Fruit fly (Drosophila melanogaster) whole organism, prepupa: Measurements from ENCODE around the gene CG32298.
A peak's percentile ranks its signal among the peaks of the same experiment; 100 is the strongest.

Source experiments
- Blimp-1 ChIP-seq: fragments of 200-800 bp; sonication (Bioruptor generic); optimal IDR thresholded peaks from 3 replicates; lab custom pipeline; 2017; ENCODE audit warnings: missing biosample characterization, missing genetic modification characterization, mild to moderate bottlenecking, moderate library complexity, missing genetic modification reagents
- CG10669 ChIP-seq: fragments of 200-800 bp; sonication (Bioruptor generic); optimal IDR thresholded peaks from 3 replicates; lab custom pipeline; 2018; ENCODE audit warnings: missing biosample characterization, mild to moderate bottlenecking, missing genetic modification characterization, moderate library complexity
- CG11294 ChIP-seq: fragments of 200-800 bp; sonication (Bioruptor generic); IDR thresholded peaks from 2 replicates; pipeline ENCODE4 v1.3.6; 2022; ENCODE audit warnings: missing biosample characterization, missing genetic modification characterization
- CG11902 ChIP-seq: fragments of 200-800 bp; sonication (Bioruptor generic); optimal IDR thresholded peaks from 3 replicates; lab custom pipeline; 2016; ENCODE audit warnings: missing biosample characterization, missing genetic modification characterization
- CG15336 ChIP-seq: fragments of 200-800 bp; sonication (Bioruptor generic); IDR thresholded peaks from 2 replicates; pipeline ENCODE4 v1.3.6; 2022; ENCODE audit warnings: missing biosample characterization, missing genetic modification characterization
- CG1621 ChIP-seq: fragments of 200-800 bp; sonication (Bioruptor generic); optimal IDR thresholded peaks from 3 replicates; lab custom pipeline; 2018; ENCODE audit warnings: missing biosample characterization, mild to moderate bottlenecking, missing genetic modification characterization
- CG16779 ChIP-seq: fragments of 200-800 bp; sonication (Bioruptor generic); optimal IDR thresholded peaks from 3 replicates; lab custom pipeline; 2017; ENCODE audit warnings: missing biosample characterization, mild to moderate bottlenecking, missing genetic modification characterization
- CG32006 ChIP-seq: fragments of 200-800 bp; sonication (Bioruptor generic); optimal IDR thresholded peaks from 3 replicates; lab custom pipeline; 2017; ENCODE audit warnings: missing biosample characterization, mild to moderate bottlenecking, missing genetic modification characterization
- CG34406 ChIP-seq: fragments of 200-800 bp; sonication (Bioruptor generic); optimal IDR thresholded peaks from 3 replicates; lab custom pipeline; 2016; ENCODE audit warnings: missing biosample characterization, missing genetic modification characterization
- CG4318 ChIP-seq: fragments of 200-800 bp; sonication (Bioruptor generic); optimal IDR thresholded peaks from 3 replicates; lab custom pipeline; 2017; ENCODE audit warnings: missing biosample characterization, mild to moderate bottlenecking, missing genetic modification characterization
- CG6163 ChIP-seq: fragments of 200-800 bp; sonication (Bioruptor generic); IDR thresholded peaks from 3 replicates; pipeline ENCODE4 v1.3.6; 2022; ENCODE audit warnings: missing biosample characterization, missing genetic modification characterization
- CG6276 ChIP-seq: fragments of 200-800 bp; sonication (Bioruptor generic); optimal IDR thresholded peaks from 2 replicates; lab custom pipeline; 2017; ENCODE audit warnings: missing biosample characterization, mild to moderate bottlenecking, missing genetic modification characterization
- CG6808 ChIP-seq: fragments of 200-800 bp; sonication (Bioruptor generic); optimal IDR thresholded peaks from 3 replicates; lab custom pipeline; 2017; ENCODE audit warnings: missing biosample characterization, missing genetic modification characterization, mild to moderate bottlenecking, moderate library complexity, missing genetic modification reagents
- CG6854 ChIP-seq: fragments of 200-800 bp; sonication (Bioruptor generic); optimal IDR thresholded peaks from 2 replicates; lab custom pipeline; 2017; ENCODE audit warnings: missing biosample characterization, mild to moderate bottlenecking, missing genetic modification characterization
- CG7368 ChIP-seq: fragments of 200-800 bp; sonication (Bioruptor generic); optimal IDR thresholded peaks from 3 replicates; lab custom pipeline; 2016; ENCODE audit warnings: missing biosample characterization, missing genetic modification characterization
- CG8119 ChIP-seq: fragments of 200-800 bp; sonication (Bioruptor generic); IDR thresholded peaks from 3 replicates; pipeline ENCODE4 v1.3.6; 2022; ENCODE audit warnings: missing biosample characterization, missing genetic modification characterization
- CG8319 ChIP-seq: fragments of 200-800 bp; sonication (Bioruptor generic); optimal IDR thresholded peaks from 3 replicates; lab custom pipeline; 2016; ENCODE audit warnings: missing biosample characterization, missing genetic modification characterization
- CG8632 ChIP-seq: fragments of 200-800 bp; sonication (Bioruptor generic); optimal IDR thresholded peaks from 3 replicates; lab custom pipeline; 2016; ENCODE audit warnings: missing biosample characterization, missing genetic modification characterization
- CG9139 ChIP-seq: fragments of 200-800 bp; sonication (Bioruptor generic); optimal IDR thresholded peaks from 3 replicates; lab custom pipeline; 2017; ENCODE audit warnings: missing biosample characterization, mild to moderate bottlenecking, missing genetic modification characterization
- Eip75B ChIP-seq: fragments of 200-800 bp; sonication (Bioruptor generic); optimal IDR thresholded peaks from 3 replicates; lab custom pipeline; 2016; ENCODE audit warnings: missing biosample characterization, missing genetic modification characterization
- Eip93F ChIP-seq: fragments of 200-800 bp; sonication (Bioruptor generic); optimal IDR thresholded peaks from 2 replicates; lab custom pipeline; 2016; ENCODE audit warnings: missing biosample characterization, mild to moderate bottlenecking, missing genetic modification characterization
- Ets21C ChIP-seq: fragments of 200-800 bp; sonication (Bioruptor generic); optimal IDR thresholded peaks from 3 replicates; lab custom pipeline; 2016; ENCODE audit warnings: missing biosample characterization, missing genetic modification characterization
- Ets96B ChIP-seq: fragments of 200-800 bp; optimal IDR thresholded peaks from 2 replicates; lab custom pipeline; 2019; ENCODE audit warnings: missing biosample characterization, mild to moderate bottlenecking, missing genetic modification characterization, moderate library complexity
- Gug ChIP-seq: fragments of 200-800 bp; sonication (Bioruptor generic); IDR thresholded peaks from 2 replicates; pipeline ENCODE4 v1.3.6; 2022; ENCODE audit warnings: missing biosample characterization, missing genetic modification characterization
- Hr38 ChIP-seq: sonication (Bioruptor generic); optimal IDR thresholded peaks from 2 replicates; lab custom pipeline; 2016; ENCODE audit warnings: missing biosample characterization, missing genetic modification characterization
- Hr39 ChIP-seq: fragments of 200-800 bp; sonication (Bioruptor generic); optimal IDR thresholded peaks from 2 replicates; lab custom pipeline; 2016; ENCODE audit warnings: missing biosample characterization, missing genetic modification characterization
- Hr4 ChIP-seq: fragments of 200-800 bp; sonication (Bioruptor generic); optimal IDR thresholded peaks from 3 replicates; lab custom pipeline; 2016; ENCODE audit warnings: missing biosample characterization, missing genetic modification characterization
- Lpt ChIP-seq: fragments of 200-800 bp; sonication (Bioruptor generic); optimal IDR thresholded peaks from 3 replicates; lab custom pipeline; 2016; ENCODE audit warnings: missing biosample characterization, missing genetic modification characterization
- Met ChIP-seq: fragments of 200-800 bp; sonication (Bioruptor generic); optimal IDR thresholded peaks from 3 replicates; lab custom pipeline; 2016; ENCODE audit warnings: missing biosample characterization, missing genetic modification characterization
- Smox ChIP-seq: fragments of 200-800 bp; sonication (Bioruptor generic); optimal IDR thresholded peaks from 3 replicates; lab custom pipeline; 2016; ENCODE audit warnings: missing biosample characterization, missing genetic modification characterization
- Sox14 ChIP-seq: fragments of 200-800 bp; sonication (Bioruptor generic); optimal IDR thresholded peaks from 3 replicates; lab custom pipeline; 2016; ENCODE audit warnings: missing biosample characterization, missing genetic modification characterization
- Sox15 ChIP-seq: fragments of 200-800 bp; sonication (Bioruptor generic); optimal IDR thresholded peaks from 3 replicates; lab custom pipeline; 2016; ENCODE audit warnings: missing biosample characterization, missing genetic modification characterization
- achi ChIP-seq: fragments of 200-800 bp; sonication (Bioruptor generic); optimal IDR thresholded peaks from 3 replicates; lab custom pipeline; 2016; ENCODE audit warnings: missing biosample characterization, missing genetic modification characterization
- acj6 ChIP-seq: fragments of 200-800 bp; sonication (Bioruptor generic); optimal IDR thresholded peaks from 3 replicates; lab custom pipeline; 2016; ENCODE audit warnings: missing biosample characterization, missing genetic modification characterization
- cyc ChIP-seq: fragments of 200-800 bp; sonication (Bioruptor generic); optimal IDR thresholded peaks from 3 replicates; lab custom pipeline; 2016; ENCODE audit warnings: missing biosample characterization, missing genetic modification characterization
- dac ChIP-seq: fragments of 200-800 bp; sonication (Bioruptor generic); optimal IDR thresholded peaks from 2 replicates; lab custom pipeline; 2017; ENCODE audit warnings: missing biosample characterization, mild to moderate bottlenecking, missing genetic modification characterization
- dsx ChIP-seq: fragments of 200-800 bp; optimal IDR thresholded peaks from 3 replicates; lab custom pipeline; 2019; ENCODE audit warnings: missing biosample characterization, mild to moderate bottlenecking, missing genetic modification characterization, moderate library complexity; ENCODE audit not compliant: poor library complexity, severe bottlenecking
- eg ChIP-seq: fragments of 200-800 bp; sonication (Bioruptor generic); IDR thresholded peaks from 3 replicates; pipeline ENCODE4 v1.3.6; 2022; ENCODE audit warnings: missing biosample characterization, missing genetic modification characterization
- esn ChIP-seq: fragments of 200-800 bp; sonication (Bioruptor generic); optimal IDR thresholded peaks from 2 replicates; lab custom pipeline; 2016; ENCODE audit warnings: missing biosample characterization, mild to moderate bottlenecking, missing genetic modification characterization, moderate library complexity
- fd59A ChIP-seq: fragments of 200-800 bp; sonication (Bioruptor generic); optimal IDR thresholded peaks from 2 replicates; lab custom pipeline; 2017; ENCODE audit warnings: missing biosample characterization, mild to moderate bottlenecking, missing genetic modification characterization, missing genetic modification reagents
- fd85E ChIP-seq: fragments of 200-800 bp; sonication (Bioruptor generic); optimal IDR thresholded peaks from 3 replicates; lab custom pipeline; 2016; ENCODE audit warnings: missing biosample characterization, missing genetic modification characterization
- fkh ChIP-seq: fragments of 200-800 bp; sonication (Bioruptor generic); optimal IDR thresholded peaks from 3 replicates; lab custom pipeline; 2017; ENCODE audit warnings: missing biosample characterization, mild to moderate bottlenecking, missing genetic modification characterization, moderate library complexity
- lz ChIP-seq: fragments of 200-800 bp; sonication (Bioruptor generic); optimal IDR thresholded peaks from 3 replicates; lab custom pipeline; 2016; ENCODE audit warnings: missing biosample characterization, missing genetic modification characterization
- net ChIP-seq: fragments of 200-800 bp; sonication (Bioruptor generic); optimal IDR thresholded peaks from 3 replicates; lab custom pipeline; 2016; ENCODE audit warnings: missing biosample characterization, missing genetic modification characterization
- salr ChIP-seq, 2 experiments: fragments of 200-800 bp; sonication (Bioruptor generic); optimal IDR thresholded peaks; 3 replicates each; lab custom pipeline; 2016 to 2018; ENCODE audit warnings: missing biosample characterization in 2 of 2, missing genetic modification characterization in 2 of 2, mild to moderate bottlenecking in 1 of 2
- ss ChIP-seq, 2 experiments: fragments of 200-800 bp; sonication (Bioruptor generic); optimal IDR thresholded peaks; 2 replicates in 1 of 2; 3 replicates in 1 of 2; lab custom pipeline; 2017 to 2018; ENCODE audit warnings: mild to moderate bottlenecking in 2 of 2, missing biosample characterization in 2 of 2, missing genetic modification characterization in 2 of 2, moderate library complexity in 1 of 2
- topi ChIP-seq: fragments of 200-800 bp; sonication (Bioruptor generic); optimal IDR thresholded peaks from 3 replicates; lab custom pipeline; 2016; ENCODE audit warnings: missing biosample characterization, missing genetic modification characterization
- vri ChIP-seq: fragments of 200-800 bp; sonication (Bioruptor generic); optimal IDR thresholded peaks from 3 replicates; lab custom pipeline; 2016; ENCODE audit warnings: missing biosample characterization, mild to moderate bottlenecking, missing genetic modification characterization

Gene CG32298

DNA sequence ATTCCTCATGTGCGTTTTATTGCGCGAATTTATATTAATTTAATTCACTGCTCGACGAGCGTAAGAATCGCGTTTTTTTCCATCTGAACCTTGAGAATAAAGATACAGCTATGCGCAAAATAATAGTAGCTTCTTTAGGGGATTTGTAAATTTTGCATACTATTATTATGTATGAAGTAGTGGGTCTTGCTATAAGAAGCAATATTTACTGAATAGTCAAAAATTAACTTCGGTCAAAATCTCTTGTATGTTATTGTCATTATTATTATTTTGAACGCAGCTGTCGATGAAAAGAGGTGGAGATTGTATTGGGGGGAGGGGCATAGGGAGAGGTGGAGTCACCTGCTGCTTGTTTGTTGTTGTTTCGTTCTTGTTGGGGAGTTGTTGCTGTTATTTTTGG is 28.0 kb upstream of the CG32298 start (continued):
- peak; percentile 86 for TF ChIP-seq Met (GFP tag; lab: Kevin White, UChicago)
- peak; percentile 77 for TF ChIP-seq achi (GFP tag; lab: Kevin White, UChicago)
- peak; percentile 73 for TF ChIP-seq CG32006 (GFP tag; lab: Kevin White, UChicago)
- peak; percentile 90 for TF ChIP-seq CG15336 (GFP tag; lab: Robert Waterston, UW)
- TF ChIP-seq net (GFP tag; lab: Kevin White, UChicago): peak; percentile 78
- TF ChIP-seq fd85E (GFP tag; lab: Kevin White, UChicago): peak; percentile 85
- TF ChIP-seq eg (GFP tag; lab: Robert Waterston, UW): peak; percentile 89
- TF ChIP-seq Sox15 (GFP tag; lab: Kevin White, UChicago): peak; percentile 60
- TF ChIP-seq topi: peak; percentile 97
- TF ChIP-seq acj6 (GFP tag; lab: Kevin White, UChicago): peak; percentile 80
- peak; percentile 31 for TF ChIP-seq Eip93F

DNA sequence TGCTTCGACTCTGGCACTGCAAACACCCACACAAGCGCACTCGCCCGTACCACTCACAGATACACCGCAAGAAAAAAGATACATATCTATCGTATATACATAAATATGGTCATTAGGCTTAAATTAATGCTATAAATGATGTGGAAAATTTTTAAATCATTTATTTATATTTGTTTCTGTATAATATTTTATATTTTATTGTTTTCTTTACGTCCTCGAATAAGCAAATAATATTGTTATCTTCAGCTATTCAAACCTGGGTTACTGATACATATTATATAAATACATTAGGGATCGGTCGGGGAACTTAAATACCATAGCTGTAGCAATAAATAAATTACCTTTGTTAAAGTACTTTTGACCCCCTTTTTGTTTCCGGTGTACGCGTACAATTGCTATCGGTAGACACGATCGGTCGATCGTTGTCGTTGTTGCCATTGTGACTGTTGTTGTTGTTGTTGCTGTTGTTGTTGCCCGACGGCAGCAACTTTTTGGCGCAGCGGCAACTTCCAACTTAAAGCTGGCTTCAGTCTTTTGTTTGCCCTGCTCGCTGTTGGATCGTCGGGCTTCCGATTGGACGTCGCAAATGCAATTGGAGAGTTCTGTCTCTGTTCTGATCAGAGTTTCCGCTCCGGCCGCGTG is 26.7 kb upstream of the CG32298 start:
- TF ChIP-seq Hr39 (GFP tag; lab: Kevin White, UChicago) (peak; percentile 80), esn (peak; percentile 95), CG1621 (tag; lab: Kevin White, UChicago) (peak; percentile 80), Eip93F (peak; percentile 73), CG34406 (GFP tag; lab: Kevin White, UChicago) (peak; percentile 97), CG9139 (GFP tag; lab: Kevin White, UChicago) (peak; percentile 95), Eip75B (GFP tag; lab: Kevin White, UChicago) (peak; percentile 93), CG4318 (GFP tag; lab: Kevin White, UChicago) (peak; percentile 94), Sox14 (GFP tag; lab: Kevin White, UChicago) (peak; percentile 87), CG6854 (peak; percentile 92), Lpt (GFP tag; lab: Kevin White, UChicago) (peak; percentile 84), CG11902 (GFP tag; lab: Kevin White, UChicago) (peak; percentile 92), Smox (GFP tag; lab: Kevin White, UChicago) (peak; percentile 87), CG6276 (peak; percentile 92), Hr38 (GFP tag; lab: Kevin White, UChicago) (no peak), Ets96B (peak; percentile 96), Blimp-1 (GFP tag; lab: Kevin White, UChicago) (peak; percentile 89), salr (GFP tag; optimal IDR thresholded peaks at IDR 0.05; lab: Kevin White, UChicago) (peak; percentile 75 to 95), dsx (GFP tag; lab: Kevin White, UChicago) (peak; percentile 92), vri (GFP tag; lab: Kevin White, UChicago) (peak; percentile 66), fd59A (GFP tag; lab: Kevin White, UChicago) (peak; percentile 94), Ets21C (GFP tag; lab: Kevin White, UChicago) (peak; percentile 77), CG6808 (GFP tag; lab: Kevin White, UChicago) (peak; percentile 97), ss (GFP tag; optimal IDR thresholded peaks at IDR 0.05; lab: Kevin White, UChicago) (peak; percentile 95 to 98), cyc (GFP tag; lab: Kevin White, UChicago) (peak; percentile 84), lz (GFP tag; lab: Kevin White, UChicago) (peak; percentile 92), fd85E (GFP tag; lab: Kevin White, UChicago) (peak; percentile 12), CG8119 (GFP tag; lab: Robert Waterston, UW) (peak; percentile 94), Gug (GFP tag; lab: Robert Waterston, UW) (peak; percentile 80), CG8632 (GFP tag; lab: Kevin White, UChicago) (peak; percentile 97), CG8319 (GFP tag; lab: Kevin White, UChicago) (peak; percentile 91), CG7368 (GFP tag; lab: Kevin White, UChicago) (peak; percentile 87), dac (peak; percentile 82), eg (GFP tag; lab: Robert Waterston, UW) (peak; percentile 73), CG11294 (peak; percentile 69), fkh (GFP tag; lab: Kevin White, UChicago) (peak; percentile 60), CG6163 (GFP tag; lab: Robert Waterston, UW) (peak; percentile 77), Hr4 (GFP tag; lab: Kevin White, UChicago) (peak; percentile 84), CG16779 (tag; lab: Kevin White, UChicago) (peak; percentile 95), CG10669 (GFP tag; lab: Kevin White, UChicago) (peak; percentile 95), topi (peak; percentile 90), CG15336 (GFP tag; lab: Robert Waterston, UW) (peak; percentile 90)
